Fruit fly (Drosophila melanogaster) whole organism, embryonic: ENCODE measurements around the gene PolG2.

ENCODE experiments used
- Asciz ChIP-seq: fragments of 200-800 bp; sonication (Bioruptor generic); optimal IDR thresholded peaks from 2 replicates; lab custom pipeline; 2017; ENCODE audit warnings: missing biosample characterization, mild to moderate bottlenecking, missing genetic modification characterization, missing genetic modification reagents
- Awh ChIP-seq: fragments of 200-800 bp; sonication (Bioruptor generic); IDR thresholded peaks from 2 replicates; pipeline ENCODE4, ENCODE4 v1.3.6; 2022; ENCODE audit warnings: missing biosample characterization, missing genetic modification characterization
- CG11398 ChIP-seq: fragments of 200-800 bp; sonication (Bioruptor generic); optimal IDR thresholded peaks from 2 replicates; lab custom pipeline; 2016; ENCODE audit warnings: missing biosample characterization, missing genetic modification characterization
- CG12236 ChIP-seq: fragments of 200-800 bp; sonication (Bioruptor generic); optimal IDR thresholded peaks from 2 replicates; lab custom pipeline; 2016; ENCODE audit warnings: missing biosample characterization, missing genetic modification characterization
- CG14014 ChIP-seq: fragments of 200-800 bp; sonication (Bioruptor generic); IDR thresholded peaks from 2 replicates; pipeline ENCODE4 v1.3.6; 2022; ENCODE audit warnings: missing biosample characterization, missing genetic modification characterization
- CG14441 ChIP-seq: fragments of 200-800 bp; sonication (Bioruptor generic); IDR thresholded peaks from 2 replicates; pipeline ENCODE4 v1.3.6; 2022; ENCODE audit warnings: missing biosample characterization, missing genetic modification characterization
- CG14667 ChIP-seq: fragments of 200-800 bp; sonication (Bioruptor generic); IDR thresholded peaks from 2 replicates; pipeline ENCODE4 v1.3.6; 2022; ENCODE audit warnings: missing biosample characterization, missing genetic modification characterization
- CG15601 ChIP-seq: fragments of 200-800 bp; sonication (Bioruptor generic); optimal IDR thresholded peaks from 3 replicates; lab custom pipeline; 2019; ENCODE audit warnings: missing biosample characterization, mild to moderate bottlenecking, missing genetic modification characterization, moderate library complexity
- CG17568 ChIP-seq: fragments of 200-800 bp; sonication (Bioruptor generic); optimal IDR thresholded peaks from 2 replicates; lab custom pipeline; 2018; ENCODE audit warnings: missing biosample characterization, mild to moderate bottlenecking, missing genetic modification characterization, moderate library complexity
- CG1792 ChIP-seq: fragments of 200-800 bp; sonication (Bioruptor generic); optimal IDR thresholded peaks from 2 replicates; lab custom pipeline; 2016; ENCODE audit warnings: missing biosample characterization, missing genetic modification characterization
- CG33557 ChIP-seq: fragments of 200-800 bp; sonication (Bioruptor generic); optimal IDR thresholded peaks from 2 replicates; lab custom pipeline; 2019; ENCODE audit warnings: missing biosample characterization, mild to moderate bottlenecking, missing genetic modification characterization, moderate library complexity
- CG34422 ChIP-seq: fragments of 200-800 bp; sonication (Bioruptor generic); IDR thresholded peaks from 3 replicates; pipeline ENCODE4 v1.3.6; 2022; ENCODE audit warnings: missing biosample characterization, missing genetic modification characterization
- CG4730 ChIP-seq: fragments of 200-800 bp; sonication (Bioruptor generic); IDR thresholded peaks from 2 replicates; pipeline ENCODE4 v1.3.6; 2022; ENCODE audit warnings: missing biosample characterization, missing genetic modification characterization
- CG5953 ChIP-seq: fragments of 200-800 bp; sonication (Bioruptor generic); IDR thresholded peaks from 2 replicates; pipeline ENCODE4 v1.3.6; 2022; ENCODE audit warnings: missing biosample characterization, missing genetic modification characterization
- CG6683 ChIP-seq: fragments of 200-800 bp; sonication (Bioruptor generic); optimal IDR thresholded peaks from 2 replicates; lab custom pipeline; 2017; ENCODE audit warnings: missing biosample characterization, mild to moderate bottlenecking, missing genetic modification characterization, missing genetic modification reagents
- CG7357 ChIP-seq: fragments of 200-800 bp; sonication (Bioruptor generic); IDR thresholded peaks from 3 replicates; pipeline ENCODE4 v1.3.6; 2022; ENCODE audit warnings: missing biosample characterization, missing genetic modification characterization
- CG7963 ChIP-seq: fragments of 200-800 bp; sonication (Bioruptor generic); IDR thresholded peaks from 3 replicates; pipeline ENCODE4 v1.3.6; 2022; ENCODE audit warnings: missing biosample characterization, missing genetic modification characterization; ENCODE audit not compliant: partially characterized antibody
- CG8765 ChIP-seq: fragments of 200-800 bp; sonication (Bioruptor generic); IDR thresholded peaks from 2 replicates; pipeline ENCODE4 v1.3.6; 2022; ENCODE audit warnings: missing biosample characterization, missing genetic modification characterization
- CG9727 ChIP-seq: fragments of 200-800 bp; sonication (Bioruptor generic); optimal IDR thresholded peaks from 3 replicates; lab custom pipeline; 2017; ENCODE audit warnings: missing biosample characterization, mild to moderate bottlenecking, missing genetic modification characterization
- CTCF ChIP-seq: fragments of 200-800 bp; sonication (Bioruptor generic); optimal IDR thresholded peaks from 2 replicates; lab custom pipeline; 2017; ENCODE audit warnings: missing biosample characterization, mild to moderate bottlenecking, missing genetic modification characterization, moderate library complexity
- Camta ChIP-seq: fragments of 200-800 bp; sonication (Bioruptor generic); optimal IDR thresholded peaks from 2 replicates; lab custom pipeline; 2016; ENCODE audit warnings: missing biosample characterization, missing genetic modification characterization
- CoRest ChIP-seq: fragments of 200-800 bp; sonication (Bioruptor generic); optimal IDR thresholded peaks from 3 replicates; lab custom pipeline; 2018; ENCODE audit warnings: missing biosample characterization, mild to moderate bottlenecking, missing genetic modification characterization, moderate library complexity
- Dll ChIP-seq: fragments of 200-800 bp; sonication (Bioruptor generic); IDR thresholded peaks from 4 replicates; pipeline ENCODE4 v1.3.6; 2022; ENCODE audit warnings: missing biosample characterization, missing genetic modification characterization; ENCODE audit not compliant: partially characterized antibody
- Dp ChIP-seq: fragments of 200-800 bp; sonication (Bioruptor generic); optimal IDR thresholded peaks from 2 replicates; lab custom pipeline; 2018; ENCODE audit warnings: missing biosample characterization, mild to moderate bottlenecking, missing genetic modification characterization, moderate library complexity
- Dref ChIP-seq: fragments of 200-800 bp; sonication (Bioruptor generic); IDR thresholded peaks from 2 replicates; pipeline ENCODE4 v1.3.6; 2022; ENCODE audit warnings: missing biosample characterization, missing genetic modification characterization
- Drgx ChIP-seq: fragments of 200-800 bp; sonication (Bioruptor generic); IDR thresholded peaks from 2 replicates; pipeline ENCODE4 v1.3.6; 2022; ENCODE audit warnings: missing biosample characterization, missing genetic modification characterization
- Fer1 ChIP-seq: fragments of 200-800 bp; sonication (Bioruptor generic); optimal IDR thresholded peaks from 2 replicates; lab custom pipeline; 2017; ENCODE audit warnings: missing biosample characterization, mild to moderate bottlenecking, missing genetic modification characterization
- HLH4C ChIP-seq: fragments of 200-800 bp; sonication (Bioruptor generic); IDR thresholded peaks from 3 replicates; pipeline ENCODE4 v1.3.6; 2022; ENCODE audit warnings: missing biosample characterization, missing genetic modification characterization; ENCODE audit not compliant: partially characterized antibody
- HmgZ ChIP-seq: fragments of 200-800 bp; sonication (Bioruptor generic); optimal IDR thresholded peaks from 2 replicates; lab custom pipeline; 2018; ENCODE audit warnings: missing biosample characterization, mild to moderate bottlenecking, missing genetic modification characterization
- Neu2 ChIP-seq: fragments of 200-800 bp; sonication (Bioruptor generic); optimal IDR thresholded peaks from 3 replicates; lab custom pipeline; 2016; ENCODE audit warnings: missing biosample characterization, missing genetic modification characterization, borderline replicate concordance
- Optix ChIP-seq: fragments of 200-800 bp; sonication (Bioruptor generic); IDR thresholded peaks from 3 replicates; pipeline ENCODE4 v1.3.6; 2022; ENCODE audit warnings: missing biosample characterization, missing genetic modification characterization
- Poxn ChIP-seq: fragments of 200-800 bp; sonication (Bioruptor generic); IDR thresholded peaks from 2 replicates; pipeline ENCODE4 v1.3.6; 2022; ENCODE audit warnings: missing biosample characterization, missing genetic modification characterization
- Tbp ChIP-seq: fragments of >200 bp; optimal IDR thresholded peaks from 2 replicates; lab custom pipeline; 2018; ENCODE audit warnings: missing biosample characterization, missing genetic modification characterization
- caup ChIP-seq: fragments of 200-800 bp; sonication (Bioruptor generic); optimal IDR thresholded peaks from 3 replicates; lab custom pipeline; 2017; ENCODE audit warnings: missing biosample characterization, mild to moderate bottlenecking, missing genetic modification characterization, moderate library complexity; ENCODE audit not compliant: severe bottlenecking
- cg ChIP-seq: fragments of 200-800 bp; sonication (Bioruptor generic); optimal IDR thresholded peaks from 3 replicates; lab custom pipeline; 2019; ENCODE audit warnings: missing biosample characterization, mild to moderate bottlenecking, missing genetic modification characterization, moderate library complexity
- chn ChIP-seq: fragments of 200-800 bp; sonication (Bioruptor generic); optimal IDR thresholded peaks from 2 replicates; lab custom pipeline; 2016; ENCODE audit warnings: missing biosample characterization, missing genetic modification characterization
- cwo ChIP-seq: fragments of 200-800 bp; sonication (Bioruptor generic); optimal IDR thresholded peaks from 3 replicates; lab custom pipeline; 2017; ENCODE audit warnings: missing biosample characterization, missing genetic modification characterization, mild to moderate bottlenecking, moderate library complexity, missing genetic modification reagents
- ems ChIP-seq: fragments of 200-800 bp; sonication (Bioruptor generic); optimal IDR thresholded peaks from 3 replicates; lab custom pipeline; 2016; ENCODE audit warnings: missing biosample characterization, missing genetic modification characterization
- gcm2 ChIP-seq: fragments of 200-800 bp; sonication (Bioruptor generic); optimal IDR thresholded peaks from 2 replicates; lab custom pipeline; 2016; ENCODE audit warnings: missing biosample characterization, missing genetic modification characterization
- grau ChIP-seq: fragments of 200-800 bp; optimal IDR thresholded peaks from 3 replicates; lab custom pipeline; 2019; ENCODE audit warnings: missing biosample characterization, mild to moderate bottlenecking, missing genetic modification characterization, moderate library complexity
- h ChIP-seq: fragments of >200 bp; optimal IDR thresholded peaks from 2 replicates; lab custom pipeline; 2017
- hkb ChIP-seq, 2 experiments: fragments of 200-800 bp in 1 of 2; fragments of >200 bp in 1 of 2; sonication (Bioruptor generic) in 1 of 2; IDR thresholded peaks in 1 of 2; optimal IDR thresholded peaks in 1 of 2; 2 replicates each; pipeline versions ENCODE4 v1.3.6 to Lab custom; 2017 to 2022; ENCODE audit warnings: missing biosample characterization in 1 of 2, missing genetic modification characterization in 1 of 2
- inv ChIP-seq: fragments of 200-800 bp; sonication (Bioruptor generic); IDR thresholded peaks from 2 replicates; pipeline ENCODE4 v1.3.6; 2022; ENCODE audit warnings: missing biosample characterization, missing genetic modification characterization; ENCODE audit not compliant: partially characterized antibody
- kay ChIP-seq: fragments of 200-800 bp; sonication (Bioruptor generic); optimal IDR thresholded peaks from 2 replicates; lab custom pipeline; 2016; ENCODE audit warnings: missing biosample characterization, missing genetic modification characterization
- nmo ChIP-seq: fragments of 200-800 bp; sonication (Bioruptor generic); optimal IDR thresholded peaks from 2 replicates; lab custom pipeline; 2018; ENCODE audit warnings: missing biosample characterization, mild to moderate bottlenecking, missing genetic modification characterization, moderate library complexity
- phol ChIP-seq: fragments of 200-800 bp; sonication (Bioruptor generic); optimal IDR thresholded peaks from 3 replicates; lab custom pipeline; 2018; ENCODE audit warnings: missing biosample characterization, mild to moderate bottlenecking, missing genetic modification characterization, moderate library complexity
- pum ChIP-seq: fragments of 200-800 bp; sonication (Bioruptor generic); optimal IDR thresholded peaks from 2 replicates; lab custom pipeline; 2016; ENCODE audit warnings: missing biosample characterization, missing genetic modification characterization
- sens ChIP-seq: fragments of 200-800 bp; sonication (Bioruptor generic); peaks from one replicate; lab custom pipeline; 2016; ENCODE audit warnings: missing biosample characterization, missing genetic modification characterization
- sim ChIP-seq: fragments of 200-800 bp; sonication (Bioruptor generic); IDR thresholded peaks from 2 replicates; pipeline ENCODE4 v1.3.6; 2022; ENCODE audit warnings: missing biosample characterization, missing genetic modification characterization
- tna ChIP-seq: fragments of 200-800 bp; sonication (Bioruptor generic); IDR thresholded peaks from 2 replicates; pipeline ENCODE4 v1.3.6; 2022; ENCODE audit warnings: missing biosample characterization, missing genetic modification characterization; ENCODE audit not compliant: partially characterized antibody
- zen2 ChIP-seq: fragments of 200-800 bp; sonication (Bioruptor generic); IDR thresholded peaks from 3 replicates; pipeline ENCODE4 v1.3.6; 2022; ENCODE audit warnings: missing biosample characterization, missing genetic modification characterization; ENCODE audit not compliant: partially characterized antibody

The PolG2 gene

dm6 chr2L:13839744-13840151 lies 6.8 kb upstream of the PolG2 start (continued):
- TF ChIP-seq caup (GFP tag; lab: Kevin White, UChicago) (peak; percentile 47), chn (peak; percentile 56), CG33557 (peak; percentile 5), h (no peak), hkb (optimal IDR thresholded peaks at IDR 0.05; lab: Kevin White, UChicago) (no peak), hkb (GFP tag; IDR thresholded peaks at IDR 0.05; lab: Robert Waterston, UW) (peak; percentile 90), CG7357 (peak; percentile 60; the same call in 1 of the 3 replicates), CG8765 (no peak), Dref (GFP tag; lab: Robert Waterston, UW) (no peak), CG4730 (GFP tag; lab: Robert Waterston, UW) (0 out of 2 replicates have a peak, but pooled peaks have one; percentile 46), cwo (GFP tag; lab: Kevin White, UChicago) (peak; percentile 70), CG14441 (GFP tag; lab: Robert Waterston, UW) (peak; percentile 72), Dp (no peak), CG9727 (GFP tag; lab: Kevin White, UChicago) (peak; percentile 88), Tbp (no peak), cg (GFP tag; lab: Kevin White, UChicago) (peak; percentile 31), Optix (GFP tag; lab: Robert Waterston, UW) (no peak; the same call in 2 of the 3 replicates), CG12236 (GFP tag; lab: Kevin White, UChicago) (peak; percentile 37), Awh (GFP tag; lab: Robert Waterston, UW) (peak; percentile 45; the same call in 1 of the 2 replicates), CG1792 (GFP tag; lab: Kevin White, UChicago) (peak; percentile 73), CoRest (tag; lab: Kevin White, UChicago) (peak; percentile 94), CG5953 (peak; percentile 61), CG14014 (GFP tag; lab: Robert Waterston, UW) (peak; percentile 76), ems (GFP tag; lab: Kevin White, UChicago) (peak; percentile 40), Neu2 (no peak), CG17568 (GFP tag; lab: Kevin White, UChicago) (no peak), Poxn (GFP tag; lab: Robert Waterston, UW) (peak; percentile 33; the same call in 1 of the 2 replicates), Drgx (GFP tag; lab: Robert Waterston, UW) (peak; percentile 85; the same call in 1 of the 2 replicates), pum (peak; percentile 77), tna (GFP tag; lab: Robert Waterston, UW) (no peak), CG15601 (tag; lab: Kevin White, UChicago) (peak; percentile 89), gcm2 (peak; percentile 40), Fer1 (GFP tag; lab: Kevin White, UChicago) (peak; percentile 79), phol (peak; percentile 88), nmo (peak; percentile 96), kay (GFP tag; lab: Kevin White, UChicago) (peak; percentile 34), CG34422 (GFP tag; lab: Robert Waterston, UW) (peak; percentile 65; the same call in 2 of the 3 replicates), Camta (GFP tag; lab: Kevin White, UChicago) (peak; percentile 91), Dll (GFP tag; lab: Robert Waterston, UW) (no peak), inv (no peak), grau (peak; percentile 86), sim (GFP tag; lab: Robert Waterston, UW) (no peak), CG14667 (peak; percentile 33), Asciz (peak; percentile 76), HmgZ (tag; lab: Kevin White, UChicago) (peak; percentile 14), CG11398 (GFP tag; lab: Kevin White, UChicago) (peak; percentile 59), CG7963 (GFP tag; lab: Robert Waterston, UW) (no peak), zen2 (no peak), CG6683 (GFP tag; lab: Kevin White, UChicago) (peak; percentile 29), sens (peak; percentile 97), HLH4C (no peak), CTCF (peak; percentile 18)
